Worm (Caenorhabditis elegans): ENCODE data around the gene F59D12.3.

Gene F59D12.3

DNA sequence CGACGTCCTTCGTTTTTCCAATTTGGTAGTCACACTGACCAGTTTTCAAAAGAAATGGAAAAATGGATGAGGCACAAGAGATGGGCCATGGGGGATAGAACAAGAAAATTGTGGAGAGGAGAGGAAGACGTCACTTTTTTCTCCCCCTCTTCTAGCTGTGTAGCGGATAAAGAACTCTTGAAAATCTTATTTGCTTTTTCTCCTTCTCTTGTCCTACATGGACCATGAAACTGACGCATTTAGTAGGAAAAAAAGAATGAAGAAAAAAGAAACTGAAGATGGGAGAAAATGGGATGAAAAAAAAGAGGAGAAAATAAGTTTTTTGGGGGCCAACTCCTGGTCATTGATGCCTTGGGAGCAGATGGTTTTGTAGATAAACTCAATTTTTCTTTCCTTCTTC lies 16.8 kb downstream of the F59D12.3 start:
- TF ChIP-seq nhr-129 (tag; optimal IDR thresholded peaks at IDR 0.05): peak; percentile 21
- no peak for TF ChIP-seq crh-2 (tag; optimal IDR thresholded peaks at IDR 0.05)
- no peak for TF ChIP-seq alr-1 (tag; optimal IDR thresholded peaks at IDR 0.05)
- TF ChIP-seq unc-39 (tag; optimal IDR thresholded peaks at IDR 0.05): no peak
- TF ChIP-seq sem-4 (tag; optimal IDR thresholded peaks at IDR 0.05): no peak
- TF ChIP-seq lin-11 (tag; optimal IDR thresholded peaks at IDR 0.05): no peak
- TF ChIP-seq lin-13 (GFP tag; optimal IDR thresholded peaks at IDR 0.05): no peak
- no peak for TF ChIP-seq elt-3 (tag; optimal IDR thresholded peaks at IDR 0.05)
- TF ChIP-seq ama-1 (optimal IDR thresholded peaks at IDR 0.05): no peak
- no peak for TF ChIP-seq nhr-21 (tag; optimal IDR thresholded peaks at IDR 0.05)
- TF ChIP-seq lin-39 (tag; optimal IDR thresholded peaks at IDR 0.05): no peak
- TF ChIP-seq mdl-1 (tag; optimal IDR thresholded peaks at IDR 0.05): peak in 1 of 2 experiments; percentile 2
- TF ChIP-seq elt-1 (tag; optimal IDR thresholded peaks at IDR 0.05): no peak
- no peak for TF ChIP-seq nhr-25 (tag; optimal IDR thresholded peaks at IDR 0.05)
- TF ChIP-seq nhr-11 (tag; optimal IDR thresholded peaks at IDR 0.05): no peak
- TF ChIP-seq Y55F3AM.14 (GFP tag; optimal IDR thresholded peaks at IDR 0.05): no peak
- TF ChIP-seq mab-5 (tag; optimal IDR thresholded peaks at IDR 0.05): no peak
- no peak for TF ChIP-seq ztf-11 (tag; optimal IDR thresholded peaks at IDR 0.05)
- TF ChIP-seq F13H6.1 (tag; optimal IDR thresholded peaks at IDR 0.05): peak; percentile 37
- TF ChIP-seq dmd-4 (tag; optimal IDR thresholded peaks at IDR 0.05): no peak
- TF ChIP-seq C34F6.9 (tag; optimal IDR thresholded peaks at IDR 0.05): peak; percentile 47
- peak; percentile 70 for TF ChIP-seq zag-1 (tag; optimal IDR thresholded peaks at IDR 0.05)
- TF ChIP-seq nhr-237 (tag; optimal IDR thresholded peaks at IDR 0.05): no peak
- TF ChIP-seq nhr-77 (tag; optimal IDR thresholded peaks at IDR 0.05): no peak
- peak in 1 of 2 experiments; percentile 31 for TF ChIP-seq lsy-2 (tag; optimal IDR thresholded peaks at IDR 0.05)
- TF ChIP-seq fos-1 (tag; optimal IDR thresholded peaks at IDR 0.05): no peak
- TF ChIP-seq sma-9 (GFP tag; optimal IDR thresholded peaks at IDR 0.05): peak; percentile 22
- TF ChIP-seq sma-9 (tag; optimal IDR thresholded peaks at IDR 0.05): no peak
- no peak for TF ChIP-seq ztf-4 (tag; optimal IDR thresholded peaks at IDR 0.05)
- TF ChIP-seq skn-1 (tag; optimal IDR thresholded peaks at IDR 0.05): no peak
- TF ChIP-seq unc-55 (GFP tag; optimal IDR thresholded peaks at IDR 0.05): peak; percentile 53
- no peak for TF ChIP-seq aly-2 (tag; optimal IDR thresholded peaks at IDR 0.05)

DNA sequence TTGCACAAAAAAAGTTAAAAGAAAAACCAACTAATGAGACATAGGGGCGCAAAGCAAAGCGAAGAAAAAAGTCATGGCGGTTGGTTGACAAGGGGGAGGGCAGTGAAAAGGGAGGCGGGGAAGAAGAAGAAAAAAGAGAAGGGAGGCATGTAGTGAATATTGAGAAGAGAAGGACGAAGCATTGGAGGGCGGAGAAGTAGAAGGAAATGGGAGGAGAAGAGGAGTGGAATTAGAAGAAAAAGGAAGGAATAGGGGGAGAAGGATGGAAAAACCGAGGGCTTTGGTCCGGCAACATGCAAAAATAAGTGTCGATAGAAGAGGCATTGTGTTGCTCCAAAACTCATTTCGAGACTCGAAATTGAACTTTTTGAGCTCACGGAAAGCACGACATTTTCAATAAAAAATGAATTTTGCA lies 20.0 kb downstream of the F59D12.3 start:
- TF ChIP-seq mbf-1 (tag; optimal IDR thresholded peaks at IDR 0.05): no peak
- TF ChIP-seq ceh-16 (tag; optimal IDR thresholded peaks at IDR 0.05): no peak
- no peak for TF ChIP-seq unc-39 (tag; optimal IDR thresholded peaks at IDR 0.05)
- TF ChIP-seq unc-55 (GFP tag; optimal IDR thresholded peaks at IDR 0.05): peak; percentile 44
- TF ChIP-seq ceh-82 (tag; optimal IDR thresholded peaks at IDR 0.05): no peak
- TF ChIP-seq crh-2 (tag; optimal IDR thresholded peaks at IDR 0.05): peak; percentile 45
- TF ChIP-seq ztf-1 (GFP tag; conservative IDR thresholded peaks at IDR 0.05): no peak
- TF ChIP-seq sma-3 (GFP tag; optimal IDR thresholded peaks at IDR 0.05): no peak
- TF ChIP-seq ztf-4 (tag; optimal IDR thresholded peaks at IDR 0.05): no peak
- no peak for TF ChIP-seq nhr-23 (tag; optimal IDR thresholded peaks at IDR 0.05)
- peak; percentile 26 for TF ChIP-seq zag-1 (tag; optimal IDR thresholded peaks at IDR 0.05)
- TF ChIP-seq sem-4 (tag; optimal IDR thresholded peaks at IDR 0.05): peak; percentile 35
- TF ChIP-seq fos-1 (tag; optimal IDR thresholded peaks at IDR 0.05): peak; percentile 30
- TF ChIP-seq dmd-4 (tag; optimal IDR thresholded peaks at IDR 0.05): no peak
- no peak for TF ChIP-seq peb-1 (tag; optimal IDR thresholded peaks at IDR 0.05)
- TF ChIP-seq skn-1 (tag; optimal IDR thresholded peaks at IDR 0.05): no peak
- no peak for TF ChIP-seq unc-62 (GFP tag; optimal IDR thresholded peaks at IDR 0.05)
- peak; percentile 2 for TF ChIP-seq lin-13 (GFP tag; optimal IDR thresholded peaks at IDR 0.05)
- TF ChIP-seq mdl-1 (tag; optimal IDR thresholded peaks at IDR 0.05): peak in 1 of 2 experiments; percentile 28
- no peak for TF ChIP-seq blmp-1 (tag; optimal IDR thresholded peaks at IDR 0.05; ENCODE audit: insufficient read depth)
- no peak for TF ChIP-seq sma-9 (GFP tag; optimal IDR thresholded peaks at IDR 0.05)
- no peak for TF ChIP-seq sma-9 (tag; optimal IDR thresholded peaks at IDR 0.05)
- TF ChIP-seq egl-27 (tag; optimal IDR thresholded peaks at IDR 0.05): peak; percentile 25
- peak; percentile 42 to 44 for TF ChIP-seq lsy-2 (tag; optimal IDR thresholded peaks at IDR 0.05)
- TF ChIP-seq ztf-11 (tag; optimal IDR thresholded peaks at IDR 0.05): no peak
- TF ChIP-seq lin-39 (tag; optimal IDR thresholded peaks at IDR 0.05): no peak
- no peak for TF ChIP-seq aly-2 (tag; optimal IDR thresholded peaks at IDR 0.05)
- TF ChIP-seq nhr-11 (tag; optimal IDR thresholded peaks at IDR 0.05): no peak
- no peak for TF ChIP-seq alr-1 (tag; optimal IDR thresholded peaks at IDR 0.05)
- no peak for TF ChIP-seq gmeb-1 (tag; optimal IDR thresholded peaks at IDR 0.05)
- TF ChIP-seq C34F6.9 (tag; optimal IDR thresholded peaks at IDR 0.05): peak; percentile 70
- no peak for TF ChIP-seq nhr-21 (tag; optimal IDR thresholded peaks at IDR 0.05)
- no peak for TF ChIP-seq ZK546.5 (tag; optimal IDR thresholded peaks at IDR 0.05)
- no peak for TF ChIP-seq nhr-12 (tag; optimal IDR thresholded peaks at IDR 0.05)
- no peak for TF ChIP-seq Y55F3AM.14 (GFP tag; optimal IDR thresholded peaks at IDR 0.05)
- TF ChIP-seq nhr-129 (tag; optimal IDR thresholded peaks at IDR 0.05): peak; percentile 64
- TF ChIP-seq nhr-25 (tag; optimal IDR thresholded peaks at IDR 0.05): no peak
- no peak for TF ChIP-seq nhr-10 (tag; optimal IDR thresholded peaks at IDR 0.05)
- peak; percentile 48 for TF ChIP-seq snpc-4 (tag; optimal IDR thresholded peaks at IDR 0.05)
- no peak for TF ChIP-seq nhr-6 (tag; optimal IDR thresholded peaks at IDR 0.05)
- no peak for TF ChIP-seq elt-3 (tag; optimal IDR thresholded peaks at IDR 0.05)
- TF ChIP-seq mab-5 (tag; optimal IDR thresholded peaks at IDR 0.05): peak; percentile 51
- TF ChIP-seq R02D3.7 (tag; optimal IDR thresholded peaks at IDR 0.05): no peak
- TF ChIP-seq elt-1 (tag; optimal IDR thresholded peaks at IDR 0.05): no peak
- TF ChIP-seq lin-11 (tag; optimal IDR thresholded peaks at IDR 0.05): no peak
- no peak for TF ChIP-seq ama-1 (optimal IDR thresholded peaks at IDR 0.05)
- no peak for TF ChIP-seq nhr-237 (tag; optimal IDR thresholded peaks at IDR 0.05)
- peak; percentile 44 for TF ChIP-seq F13H6.1 (tag; optimal IDR thresholded peaks at IDR 0.05)
